Worm (Caenorhabditis elegans): ENCODE results near the gene cnnm-3.

DNA sequence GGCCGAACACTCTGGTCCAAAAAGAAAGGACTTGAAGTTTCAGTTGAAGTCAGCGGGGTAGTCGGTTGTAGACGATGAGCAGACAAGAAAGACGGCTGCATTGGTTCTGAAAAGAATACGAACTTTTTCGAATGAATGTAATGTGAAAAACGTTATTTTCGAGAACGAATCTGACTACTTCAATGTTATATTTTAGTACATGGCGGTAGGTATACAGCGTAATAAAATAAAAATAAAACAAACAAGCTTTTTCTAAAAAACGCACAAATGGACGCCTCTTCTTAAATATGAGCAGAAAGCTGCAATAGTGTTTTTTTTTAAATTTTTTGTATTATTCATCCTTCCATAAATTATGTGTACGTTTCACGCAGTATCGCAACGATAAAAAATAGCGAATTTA, 46.0 kb downstream of the cnnm-3 start, which contains the start of gene Y41G9A.17:
- TF ChIP-seq skn-1 (tag; optimal IDR thresholded peaks at IDR 0.05) = no peak
- TF ChIP-seq nhr-77 (tag; optimal IDR thresholded peaks at IDR 0.05) = no peak
- TF ChIP-seq nhr-237 (tag; optimal IDR thresholded peaks at IDR 0.05) = no peak
- TF ChIP-seq unc-39 (tag; optimal IDR thresholded peaks at IDR 0.05) = no peak
- TF ChIP-seq lsy-2 (tag; optimal IDR thresholded peaks at IDR 0.05) = no peak
- no peak for TF ChIP-seq snpc-4 (tag; optimal IDR thresholded peaks at IDR 0.05)
- TF ChIP-seq elt-3 (tag; optimal IDR thresholded peaks at IDR 0.05) = no peak
- no peak for TF ChIP-seq aly-2 (tag; optimal IDR thresholded peaks at IDR 0.05)
- TF ChIP-seq egl-27 (tag; optimal IDR thresholded peaks at IDR 0.05) = no peak
- TF ChIP-seq blmp-1 (tag; optimal IDR thresholded peaks at IDR 0.05; ENCODE audit: insufficient read depth) = no peak
